Worm (Caenorhabditis elegans) whole organism, L4 larva: ENCODE measurements around the gene C17G10.1.
A peak's percentile ranks its signal among the peaks of the same experiment; 100 is the strongest.

Source experiments
- F49E8.2 ChIP-seq: sonication (generic microtip); optimal IDR thresholded peaks from 2 replicates; lab custom pipeline; 2016; ENCODE audit warnings: missing compliant biosample characterization, mild to moderate bottlenecking, missing genetic modification characterization, borderline replicate concordance
- T20F7.1 ChIP-seq: fragments of 200-800 bp; sonication (Bioruptor generic); optimal IDR thresholded peaks from 2 replicates; lab custom pipeline; 2018; ENCODE audit warnings: mild to moderate bottlenecking, missing genetic modification characterization, missing compliant biosample characterization
- ZK337.2 ChIP-seq: fragments of 200-800 bp; sonication (Bioruptor generic); IDR thresholded peaks from 2 replicates; pipeline ENCODE4 v1.3.6; 2022; ENCODE audit warnings: missing genetic modification reagents, missing genetic modification characterization, missing compliant biosample characterization
- aha-1 ChIP-seq: fragments of 150-350 bp; peaks from one replicate; lab custom pipeline; 2014; ENCODE audit warnings: missing biosample characterization, missing genetic modification characterization
- aly-2 ChIP-seq: sonication (generic microtip); optimal IDR thresholded peaks from 2 replicates; lab custom pipeline; 2018; ENCODE audit warnings: missing biosample characterization, missing genetic modification characterization
- ama-1 ChIP-seq: fragments of 150-350 bp; optimal IDR thresholded peaks from 2 replicates; lab custom pipeline; 2014; ENCODE audit warnings: inconsistent platforms, mixed read lengths
- arid-1 ChIP-seq: fragments of 200-800 bp; sonication (Bioruptor generic); conservative IDR thresholded peaks from 2 replicates; pipeline ENCODE4 v1.3.6; 2022; ENCODE audit warnings: missing genetic modification reagents, missing genetic modification characterization, missing compliant biosample characterization
- ceh-20 ChIP-seq: fragments of 200-800 bp; sonication (Bioruptor generic); IDR thresholded peaks from 2 replicates; pipeline ENCODE4 v1.3.6; 2022; ENCODE audit warnings: missing genetic modification reagents, missing genetic modification characterization, missing compliant biosample characterization
- ceh-44 ChIP-seq: fragments of 200-800 bp; sonication (Bioruptor generic); IDR thresholded peaks from 2 replicates; pipeline ENCODE4 v1.3.6; 2022; ENCODE audit warnings: missing genetic modification reagents, missing genetic modification characterization, missing compliant biosample characterization
- ceh-82 ChIP-seq: sonication (generic microtip); optimal IDR thresholded peaks from 2 replicates; lab custom pipeline; 2017; ENCODE audit warnings: missing biosample characterization, missing genetic modification characterization
- cey-2 ChIP-seq: sonication (generic microtip); optimal IDR thresholded peaks from 3 replicates; lab custom pipeline; 2017; ENCODE audit warnings: missing genetic modification characterization, mild to moderate bottlenecking, missing compliant biosample characterization, antibody characterized with exemption, borderline replicate concordance; ENCODE audit not compliant: insufficient read depth
- daf-12 ChIP-seq: fragments of 150-350 bp; optimal IDR thresholded peaks from 2 replicates; lab custom pipeline; 2014; ENCODE audit warnings: missing biosample characterization, missing genetic modification reagents, missing genetic modification characterization
- daf-8 ChIP-seq: fragments of 200-800 bp; sonication (Bioruptor generic); IDR thresholded peaks from 2 replicates; pipeline ENCODE4 v1.3.6; 2022; ENCODE audit warnings: missing genetic modification characterization, missing compliant biosample characterization
- dmd-6 ChIP-seq: fragments of 200-800 bp; sonication (Bioruptor generic); IDR thresholded peaks from 2 replicates; pipeline ENCODE4 v1.3.6; 2022; ENCODE audit warnings: missing genetic modification reagents, missing genetic modification characterization, missing compliant biosample characterization
- dmd-9 ChIP-seq: fragments of 200-800 bp; sonication (Bioruptor generic); IDR thresholded peaks from 2 replicates; pipeline ENCODE4 v1.3.6; 2022; ENCODE audit warnings: missing genetic modification reagents, missing genetic modification characterization, missing compliant biosample characterization
- dpl-1 ChIP-seq: fragments of 150-350 bp; optimal IDR thresholded peaks from 2 replicates; lab custom pipeline; 2014; ENCODE audit warnings: missing biosample characterization, missing genetic modification reagents, missing genetic modification characterization
- duxl-1 ChIP-seq: sonication (generic microtip); optimal IDR thresholded peaks from 2 replicates; lab custom pipeline; 2016; ENCODE audit warnings: mild to moderate bottlenecking, missing genetic modification characterization, moderate library complexity, missing compliant biosample characterization; ENCODE audit not compliant: poor library complexity
- dve-1 ChIP-seq: sonication (generic microtip); optimal IDR thresholded peaks from 2 replicates; lab custom pipeline; 2017; ENCODE audit warnings: antibody characterized with exemption, mild to moderate bottlenecking, missing genetic modification characterization, missing compliant biosample characterization; ENCODE audit not compliant: insufficient read depth
- fkh-10 ChIP-seq: fragments of 150-350 bp; optimal IDR thresholded peaks from 2 replicates; lab custom pipeline; 2014; ENCODE audit warnings: missing biosample characterization, missing genetic modification reagents, missing genetic modification characterization
- hif-1 ChIP-seq, 2 experiments: sonication (generic microtip); optimal IDR thresholded peaks; 2 replicates each; lab custom pipeline; 2016 to 2017; ENCODE audit warnings: missing compliant biosample characterization in 2 of 2, missing genetic modification characterization in 2 of 2, missing genetic modification reagents in 2 of 2, missing genotype in 2 of 2, mild to moderate bottlenecking in 1 of 2
- hlh-11 ChIP-seq: fragments of 200-800 bp; sonication (Bioruptor generic); optimal IDR thresholded peaks from 2 replicates; lab custom pipeline; 2018; ENCODE audit warnings: mild to moderate bottlenecking, missing genetic modification characterization, missing compliant biosample characterization
- hlh-30 ChIP-seq: sonication (generic microtip); optimal IDR thresholded peaks from 2 replicates; lab custom pipeline; 2017; ENCODE audit warnings: antibody characterized with exemption, mild to moderate bottlenecking, missing genetic modification characterization, missing compliant biosample characterization; ENCODE audit not compliant: insufficient read depth
- jun-1 ChIP-seq: fragments of 150-350 bp; optimal IDR thresholded peaks from 2 replicates; lab custom pipeline; 2014; ENCODE audit warnings: missing biosample characterization, missing genetic modification reagents, missing genetic modification characterization
- lim-7 ChIP-seq: fragments of 200-800 bp; sonication (Bioruptor generic); IDR thresholded peaks from 2 replicates; pipeline ENCODE4 v1.3.6; 2022; ENCODE audit warnings: missing genetic modification characterization, missing compliant biosample characterization
- lin-15B ChIP-seq: fragments of 150-350 bp; sonication (generic microtip); optimal IDR thresholded peaks from 3 replicates; lab custom pipeline; 2014; ENCODE audit warnings: missing biosample characterization, missing genetic modification characterization
- lin-38 ChIP-seq: fragments of 200-800 bp; sonication (Bioruptor generic); IDR thresholded peaks from 2 replicates; pipeline ENCODE4 v1.3.6; 2022; ENCODE audit warnings: missing genetic modification reagents, missing genetic modification characterization, missing compliant biosample characterization
- lir-3 ChIP-seq: sonication (generic microtip); optimal IDR thresholded peaks from 2 replicates; lab custom pipeline; 2016; ENCODE audit warnings: mild to moderate bottlenecking, missing genetic modification characterization, missing compliant biosample characterization
- madf-9 ChIP-seq: fragments of 200-800 bp; sonication (Bioruptor generic); conservative IDR thresholded peaks from 2 replicates; pipeline ENCODE4 v1.3.6; 2022; ENCODE audit warnings: missing genetic modification reagents, missing genetic modification characterization, missing compliant biosample characterization
- mdl-1 ChIP-seq, 2 experiments: fragments of 150-350 bp in 1 of 2; sonication (generic microtip) in 1 of 2; optimal IDR thresholded peaks; 2 replicates each; lab custom pipeline; 2014 to 2017; ENCODE audit warnings: missing biosample characterization in 2 of 2, missing genetic modification characterization in 2 of 2
- mdt-29 ChIP-seq: fragments of 200-800 bp; sonication (Bioruptor generic); IDR thresholded peaks from 2 replicates; pipeline ENCODE4 v1.3.6; 2022; ENCODE audit warnings: missing genetic modification reagents, missing genetic modification characterization, missing compliant biosample characterization
- mep-1 ChIP-seq: fragments of 150-350 bp; sonication (generic microtip); optimal IDR thresholded peaks from 3 replicates; lab custom pipeline; 2014; ENCODE audit warnings: missing biosample characterization, missing genetic modification characterization
- mes-2 ChIP-seq: sonication (generic microtip); optimal IDR thresholded peaks from 2 replicates; lab custom pipeline; 2016; ENCODE audit warnings: missing genotype, mild to moderate bottlenecking, missing genetic modification characterization, missing compliant biosample characterization; ENCODE audit not compliant: poor library complexity, severe bottlenecking
- mxl-2 ChIP-seq: fragments of 200-800 bp; sonication (Bioruptor generic); conservative IDR thresholded peaks from 2 replicates; pipeline ENCODE4 v1.3.6; 2022; ENCODE audit warnings: missing genetic modification reagents, missing genetic modification characterization, missing compliant biosample characterization
- nhr-102 ChIP-seq: sonication (generic microtip); optimal IDR thresholded peaks from 2 replicates; lab custom pipeline; 2016; ENCODE audit warnings: mild to moderate bottlenecking, missing genetic modification characterization, moderate library complexity, missing compliant biosample characterization
- nhr-25 ChIP-seq: sonication (generic microtip); optimal IDR thresholded peaks from 2 replicates; lab custom pipeline; 2017; ENCODE audit warnings: missing genetic modification characterization, mild to moderate bottlenecking, missing compliant biosample characterization, antibody characterized with exemption, moderate library complexity, borderline replicate concordance; ENCODE audit not compliant: insufficient read depth
- nhr-42 ChIP-seq: fragments of 200-800 bp; sonication (Bioruptor generic); IDR thresholded peaks from 2 replicates; pipeline ENCODE4 v1.3.6; 2022; ENCODE audit warnings: missing genetic modification characterization, missing compliant biosample characterization
- nhr-48 ChIP-seq: sonication (generic microtip); optimal IDR thresholded peaks from 2 replicates; lab custom pipeline; 2016; ENCODE audit warnings: mild to moderate bottlenecking, missing genetic modification characterization, missing compliant biosample characterization
- nhr-6 ChIP-seq: fragments of 150-350 bp; optimal IDR thresholded peaks from 2 replicates; lab custom pipeline; 2014; ENCODE audit warnings: missing biosample characterization, missing genetic modification characterization
- nhr-77 ChIP-seq: fragments of 150-350 bp; optimal IDR thresholded peaks from 2 replicates; lab custom pipeline; 2014; ENCODE audit warnings: missing biosample characterization, missing genetic modification characterization
- pqm-1 ChIP-seq: sonication (generic microtip); optimal IDR thresholded peaks from 2 replicates; lab custom pipeline; 2017; ENCODE audit warnings: missing biosample characterization, missing genetic modification characterization
- snpc-1.2 ChIP-seq: fragments of 200-800 bp; sonication (Bioruptor generic); IDR thresholded peaks from 2 replicates; pipeline ENCODE4 v1.3.6; 2022; ENCODE audit warnings: missing genetic modification reagents, missing genetic modification characterization, missing compliant biosample characterization
- snpc-4 ChIP-seq: fragments of 150-350 bp; optimal IDR thresholded peaks from 2 replicates; lab custom pipeline; 2014; ENCODE audit warnings: missing biosample characterization, missing genetic modification characterization
- unc-130 ChIP-seq: sonication (generic microtip); optimal IDR thresholded peaks from 2 replicates; lab custom pipeline; 2016; ENCODE audit warnings: missing genetic modification reagents, missing genetic modification characterization, missing compliant biosample characterization
- unc-39 ChIP-seq: sonication (generic microtip); optimal IDR thresholded peaks from 2 replicates; lab custom pipeline; 2017; ENCODE audit warnings: missing biosample characterization, missing genetic modification characterization
- vab-7 ChIP-seq: fragments of 200-800 bp; sonication (Bioruptor generic); IDR thresholded peaks from 2 replicates; pipeline ENCODE4 v1.3.6; 2022; ENCODE audit warnings: missing genetic modification reagents, missing genetic modification characterization, missing compliant biosample characterization
- zag-1 ChIP-seq: fragments of 150-350 bp; optimal IDR thresholded peaks from 2 replicates; lab custom pipeline; 2014; ENCODE audit warnings: missing biosample characterization, missing genetic modification characterization
- zfp-3 ChIP-seq: fragments of 200-800 bp; sonication (Bioruptor generic); conservative IDR thresholded peaks from 2 replicates; pipeline ENCODE4 v1.3.6; 2022; ENCODE audit warnings: missing genetic modification reagents, missing genetic modification characterization, missing compliant biosample characterization
- zip-2 ChIP-seq: fragments of 150-350 bp; optimal IDR thresholded peaks from 2 replicates; lab custom pipeline; 2014; ENCODE audit warnings: missing biosample characterization, missing genetic modification characterization
- ztf-7 ChIP-seq: fragments of 150-350 bp; optimal IDR thresholded peaks from 2 replicates; lab custom pipeline; 2014; ENCODE audit warnings: missing biosample characterization, missing genetic modification characterization

C17G10.1 gene

ce11 chrII:5599326-5600044 is 3.1 kb downstream of the C17G10.1 start, which contains the start of gene C17G10.10:
Gene C17G10.10 (minus strand): TSS chrII:5599376.
- TF ChIP-seq nhr-77 (tag; lab: Kevin White, UChicago) (peak; percentile 25), aha-1 (tag; lab: Kevin White, UChicago) (peak; percentile 88), hlh-11 (tag; lab: Kevin White, UChicago) (peak; percentile 76), dmd-6 (GFP tag; lab: Robert Waterston, UW) (peak; percentile 72), nhr-6 (tag; lab: Kevin White, UChicago) (peak; percentile 53), daf-8 (GFP tag; lab: Robert Waterston, UW) (no peak), fkh-10 (GFP tag; lab: Kevin White, UChicago) (no peak), lin-15B (tag; lab: Kevin White, UChicago) (no peak), snpc-1.2 (GFP tag; lab: Robert Waterston, UW) (peak; percentile 75), duxl-1 (tag; lab: Kevin White, UChicago) (peak; percentile 78), mep-1 (peak; percentile 67), lin-38 (GFP tag; lab: Robert Waterston, UW) (peak; percentile 69), snpc-4 (peak; percentile 93), ceh-20 (peak; percentile 39; the same call in 1 of the 2 replicates), unc-130 (peak; percentile 39), ceh-82 (tag; lab: Kevin White, UChicago) (no peak), hif-1 (tag; optimal IDR thresholded peaks at IDR 0.05; lab: Kevin White, UChicago) (no peak), nhr-102 (tag; lab: Kevin White, UChicago) (peak; percentile 68), mdl-1 (tag; optimal IDR thresholded peaks at IDR 0.05; lab: Kevin White, UChicago) (peak; percentile 3 to 64), vab-7 (GFP tag; lab: Robert Waterston, UW) (no peak), lim-7 (GFP tag; lab: Robert Waterston, UW) (no peak), ceh-44 (GFP tag; lab: Robert Waterston, UW) (0 out of 2 replicates have a peak, but pooled peaks have one; percentile 29), arid-1 (GFP tag; lab: Robert Waterston, UW) (0 out of 2 replicates have a peak, but pooled peaks have one; percentile 44), mes-2 (tag; lab: Kevin White, UChicago) (peak; percentile 86), lir-3 (tag; lab: Kevin White, UChicago) (no peak), daf-12 (tag; lab: Kevin White, UChicago) (no peak), aly-2 (no peak), madf-9 (GFP tag; lab: Robert Waterston, UW) (no peak), hlh-30 (tag; lab: Kevin White, UChicago) (peak; percentile 82), T20F7.1 (GFP tag; lab: Kevin White, UChicago) (peak; percentile 62), unc-39 (tag; lab: Kevin White, UChicago) (no peak), zfp-3 (0 out of 2 replicates have a peak, but pooled peaks have one; percentile 31), zip-2 (tag; lab: Kevin White, UChicago) (no peak), mxl-2 (no peak), mdt-29 (GFP tag; lab: Robert Waterston, UW) (no peak), jun-1 (tag; lab: Kevin White, UChicago) (no peak), ama-1 (lab: Kevin White, UChicago) (peak; percentile 97), nhr-25 (tag; lab: Kevin White, UChicago) (no peak), ztf-7 (peak; percentile 68), cey-2 (tag; lab: Kevin White, UChicago) (no peak), dpl-1 (peak; percentile 36), ZK337.2 (GFP tag; lab: Robert Waterston, UW) (no peak), zag-1 (no peak), dmd-9 (GFP tag; lab: Robert Waterston, UW) (0 out of 2 replicates have a peak, but pooled peaks have one; percentile 18), pqm-1 (tag; lab: Kevin White, UChicago) (peak; percentile 33), nhr-48 (peak; percentile 66), dve-1 (tag; lab: Kevin White, UChicago) (peak; percentile 89), F49E8.2 (tag; lab: Kevin White, UChicago) (peak; percentile 47), nhr-42 (GFP tag; lab: Robert Waterston, UW) (peak; percentile 74)
